Worm (Caenorhabditis elegans): ENCODE data around the gene fbxa-32.

ce11 chrIII:1225595-1225994 is 43.5 kb downstream of the fbxa-32 start:
- TF ChIP-seq nhr-237 (tag; optimal IDR thresholded peaks at IDR 0.05) (no peak), lin-39 (tag; optimal IDR thresholded peaks at IDR 0.05) (no peak), nhr-77 (tag; optimal IDR thresholded peaks at IDR 0.05) (no peak)

All from whole organism, L3 larva.